Fruit fly (Drosophila melanogaster) S2 (cell line): ENCODE data around the gene CG14054.

Experiments
- CG8478 ChIP-seq: fragments of >200 bp; optimal IDR thresholded peaks from 2 replicates; lab custom pipeline; 2018
- CTCF ChIP-seq, 2 experiments: fragments of >200 bp; optimal IDR thresholded peaks; 2 replicates each; lab custom pipeline; 2018

DNA sequence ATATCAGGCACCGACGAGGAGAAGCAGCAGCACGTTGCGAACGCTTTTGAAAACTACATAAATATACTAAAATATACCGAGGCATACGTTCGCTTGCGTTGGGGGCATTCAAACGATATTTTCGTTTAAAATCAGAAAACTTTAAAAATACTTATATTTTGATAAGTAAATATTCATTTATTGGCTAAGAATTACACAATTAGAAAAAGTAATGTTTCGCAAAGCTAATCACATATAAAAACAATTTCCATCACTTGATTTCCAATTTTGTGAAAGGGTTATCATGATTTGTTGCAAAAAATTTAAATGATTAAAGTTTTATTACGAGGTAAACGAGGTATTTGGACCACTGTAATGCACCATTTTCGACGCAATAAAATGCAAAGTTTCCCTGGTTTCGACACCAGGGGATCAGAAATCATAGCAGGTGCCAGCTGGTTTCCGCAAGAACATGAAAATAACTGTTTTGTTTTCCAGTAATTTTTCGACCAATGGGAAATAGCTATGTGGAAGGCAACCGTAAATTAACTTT is 9.8 kb upstream of the CG14054 start, which contains the start of gene CG4045:
- TF ChIP-seq CG8478 (no peak), CTCF (optimal IDR thresholded peaks at IDR 0.05; lab: Kevin White, UChicago) (no peak)
